Worm (Caenorhabditis elegans) whole organism, L3 larva: Measurements from ENCODE around the gene pges-2.

Experiments
- fkh-10 ChIP-seq: sonication (generic microtip); optimal IDR thresholded peaks from 2 replicates; lab custom pipeline; 2017; ENCODE audit warnings: missing biosample characterization, missing genetic modification reagents, missing genetic modification characterization
- fos-1 ChIP-seq: fragments of 150-350 bp; optimal IDR thresholded peaks from 2 replicates; lab custom pipeline; 2014; ENCODE audit warnings: missing biosample characterization, missing genetic modification characterization

- no peak for TF ChIP-seq fos-1 (tag; lab: Kevin White, UChicago)
- no peak for TF ChIP-seq fkh-10 (GFP tag; lab: Kevin White, UChicago)
Measured at ce11 chrIV:10347528-10347927, 20.1 kb downstream of the pges-2 start.
